Worm (Caenorhabditis elegans) whole organism, young adult: ENCODE results near the gene pqn-74.

Experiments
- B0019.2 ChIP-seq: fragments of 200-800 bp; sonication (Bioruptor generic); conservative IDR thresholded peaks from 2 replicates; pipeline ENCODE4 v1.3.6; 2022; ENCODE audit warnings: missing genetic modification reagents, missing genetic modification characterization, missing compliant biosample characterization
- B0035.1 ChIP-seq: sonication (generic microtip); optimal IDR thresholded peaks from 2 replicates; lab custom pipeline; 2016; ENCODE audit warnings: missing genetic modification characterization, mild to moderate bottlenecking, missing compliant biosample characterization, missing genotype, missing genetic modification reagents
- D2030.7 ChIP-seq: fragments of 200-800 bp; sonication (Bioruptor generic); IDR thresholded peaks from 2 replicates; pipeline ENCODE4 v1.3.6; 2022; ENCODE audit warnings: missing genetic modification reagents, missing genetic modification characterization, missing compliant biosample characterization
- F10E7.11 ChIP-seq: sonication (generic microtip); optimal IDR thresholded peaks from 2 replicates; lab custom pipeline; 2017; ENCODE audit warnings: mild to moderate bottlenecking, missing genetic modification characterization, moderate library complexity, missing compliant biosample characterization
- Y53G8AR.9 ChIP-seq: fragments of 200-800 bp; sonication (Bioruptor generic); conservative IDR thresholded peaks from 2 replicates; pipeline ENCODE4 v1.3.6; 2022; ENCODE audit warnings: missing genetic modification reagents, missing genetic modification characterization, missing compliant biosample characterization
- ama-1 ChIP-seq, 3 experiments: fragments of 150-350 bp in 1 of 3; sonication (generic microtip) in 2 of 3; optimal IDR thresholded peaks; 2 replicates each; lab custom pipeline; 2014 to 2018; ENCODE audit warnings: missing biosample characterization in 2 of 3, missing genetic modification characterization in 2 of 3, missing genetic modification reagents in 2 of 3
- aptf-3 ChIP-seq: fragments of 200-800 bp; sonication (Bioruptor generic); IDR thresholded peaks from 2 replicates; pipeline ENCODE4 v1.3.6; 2022; ENCODE audit warnings: missing genetic modification characterization, missing compliant biosample characterization
- athp-1 ChIP-seq: sonication (generic microtip); optimal IDR thresholded peaks from 2 replicates; lab custom pipeline; 2017; ENCODE audit warnings: mild to moderate bottlenecking, missing genetic modification characterization, missing compliant biosample characterization
- attf-5 ChIP-seq: fragments of 200-800 bp; sonication (Bioruptor generic); optimal IDR thresholded peaks from 2 replicates; lab custom pipeline; 2018; ENCODE audit warnings: mild to moderate bottlenecking, missing genetic modification characterization, missing compliant biosample characterization
- attf-6 ChIP-seq: fragments of 200-800 bp; sonication (Bioruptor generic); IDR thresholded peaks from 2 replicates; pipeline ENCODE4 v1.3.6; 2022; ENCODE audit warnings: missing genetic modification reagents, missing genetic modification characterization, missing compliant biosample characterization
- bed-1 ChIP-seq: fragments of 200-800 bp; sonication (Bioruptor generic); IDR thresholded peaks from 2 replicates; pipeline ENCODE4 v1.3.6; 2022; ENCODE audit warnings: missing genetic modification reagents, missing genetic modification characterization, missing compliant biosample characterization
- cebp-1 ChIP-seq, 2 experiments: fragments of 200-800 bp in 1 of 2; sonication (Bioruptor generic) in 1 of 2; sonication (generic microtip) in 1 of 2; IDR thresholded peaks in 1 of 2; optimal IDR thresholded peaks in 1 of 2; 2 replicates each; pipeline versions ENCODE4 v1.3.6 to Lab custom; 2017 to 2022; ENCODE audit warnings: missing compliant biosample characterization in 2 of 2, missing genetic modification characterization in 2 of 2, mild to moderate bottlenecking in 1 of 2, missing genetic modification reagents in 1 of 2, moderate library complexity in 1 of 2
- cebp-2 ChIP-seq: fragments of 200-800 bp; sonication (Bioruptor generic); IDR thresholded peaks from 2 replicates; pipeline ENCODE4 v1.3.6; 2022; ENCODE audit warnings: missing genetic modification characterization, missing compliant biosample characterization
- chd-7 ChIP-seq: sonication (generic microtip); optimal IDR thresholded peaks from 2 replicates; lab custom pipeline; 2016; ENCODE audit warnings: mild to moderate bottlenecking, missing genetic modification characterization, moderate library complexity, missing compliant biosample characterization
- dox-1 ChIP-seq: fragments of 200-800 bp; sonication (Bioruptor generic); IDR thresholded peaks from 2 replicates; pipeline ENCODE4 v1.3.6; 2022; ENCODE audit warnings: missing genetic modification reagents, missing genetic modification characterization, missing compliant biosample characterization
- dpff-1 ChIP-seq: sonication (generic microtip); optimal IDR thresholded peaks from 2 replicates; lab custom pipeline; 2017; ENCODE audit warnings: mild to moderate bottlenecking, missing genetic modification characterization, missing compliant biosample characterization
- egrh-3 ChIP-seq: fragments of 200-800 bp; sonication (Bioruptor generic); IDR thresholded peaks from 2 replicates; pipeline ENCODE4 v1.3.6; 2022; ENCODE audit warnings: missing genetic modification reagents, missing genetic modification characterization, missing compliant biosample characterization
- ekl-4 ChIP-seq: fragments of 200-800 bp; sonication (Bioruptor generic); IDR thresholded peaks from 2 replicates; pipeline ENCODE4 v1.3.6; 2022; ENCODE audit warnings: missing genetic modification reagents, missing genetic modification characterization, missing compliant biosample characterization
- him-1 ChIP-seq: sonication (generic microtip); optimal IDR thresholded peaks from 2 replicates; lab custom pipeline; 2016; ENCODE audit warnings: missing genotype, missing genetic modification reagents, missing genetic modification characterization, missing compliant biosample characterization
- hmg-1.2 ChIP-seq: fragments of 200-800 bp; sonication (Bioruptor generic); IDR thresholded peaks from 2 replicates; pipeline ENCODE4 v1.3.6; 2022; ENCODE audit warnings: missing genetic modification reagents, missing genetic modification characterization, missing compliant biosample characterization
- hrde-1 ChIP-seq: sonication (generic microtip); optimal IDR thresholded peaks from 2 replicates; lab custom pipeline; 2016; ENCODE audit warnings: missing genetic modification characterization, mild to moderate bottlenecking, missing compliant biosample characterization, moderate library complexity, missing genotype, missing genetic modification reagents, borderline replicate concordance
- lag-1 ChIP-seq: fragments of 200-800 bp; sonication (Bioruptor generic); IDR thresholded peaks from 2 replicates; pipeline ENCODE4 v1.3.6; 2022; ENCODE audit warnings: missing genetic modification reagents, missing genetic modification characterization, missing compliant biosample characterization
- lin-26 ChIP-seq: fragments of 200-800 bp; sonication (Bioruptor generic); IDR thresholded peaks from 2 replicates; pipeline ENCODE4 v1.3.6; 2022; ENCODE audit warnings: missing genetic modification reagents, missing genetic modification characterization, missing compliant biosample characterization
- lin-35 ChIP-seq, 3 experiments: fragments of 150-350 bp in 2 of 3; sonication (generic microtip) in 1 of 3; optimal IDR thresholded peaks; 2 replicates each; lab custom pipeline; 2014 to 2018; ENCODE audit warnings: missing biosample characterization in 3 of 3, missing genetic modification characterization in 3 of 3, missing genetic modification reagents in 3 of 3
- lin-40 ChIP-seq: sonication (generic microtip); optimal IDR thresholded peaks from 2 replicates; lab custom pipeline; 2016; ENCODE audit warnings: missing genetic modification characterization, mild to moderate bottlenecking, missing compliant biosample characterization, missing genotype, missing genetic modification reagents
- lin-54 ChIP-seq: fragments of 200-800 bp; sonication (Bioruptor generic); optimal IDR thresholded peaks from 2 replicates; lab custom pipeline; 2018; ENCODE audit warnings: mild to moderate bottlenecking, missing genetic modification characterization, missing compliant biosample characterization
- madf-3 ChIP-seq: fragments of 200-800 bp; sonication (Bioruptor generic); IDR thresholded peaks from 2 replicates; pipeline ENCODE4 v1.3.6; 2022; ENCODE audit warnings: missing genetic modification reagents, missing genetic modification characterization, missing compliant biosample characterization
- madf-6 ChIP-seq: fragments of 200-800 bp; sonication (Bioruptor generic); IDR thresholded peaks from 2 replicates; pipeline ENCODE4 v1.3.6; 2022; ENCODE audit warnings: missing genetic modification reagents, missing genetic modification characterization, missing compliant biosample characterization
- nfya-2 ChIP-seq: fragments of 200-800 bp; sonication (Bioruptor generic); IDR thresholded peaks from 2 replicates; pipeline ENCODE4 v1.3.6; 2022; ENCODE audit warnings: missing genetic modification reagents, missing genetic modification characterization, missing compliant biosample characterization
- nfyb-1 ChIP-seq: fragments of 200-800 bp; sonication (Bioruptor generic); IDR thresholded peaks from 2 replicates; pipeline ENCODE4 v1.3.6; 2022; ENCODE audit warnings: missing genetic modification reagents, missing genetic modification characterization, missing compliant biosample characterization
- nhr-80 ChIP-seq: sonication (generic microtip); optimal IDR thresholded peaks from 2 replicates; lab custom pipeline; 2016; ENCODE audit warnings: missing genetic modification characterization, missing compliant biosample characterization
- pbrm-1 ChIP-seq: fragments of 200-800 bp; sonication (Bioruptor generic); IDR thresholded peaks from 2 replicates; pipeline ENCODE4 v1.3.6; 2022; ENCODE audit warnings: missing genetic modification reagents, missing genetic modification characterization, missing compliant biosample characterization
- sea-2 ChIP-seq: fragments of 200-800 bp; sonication (Bioruptor generic); IDR thresholded peaks from 2 replicates; pipeline ENCODE4 v1.3.6; 2022; ENCODE audit warnings: missing genetic modification characterization, missing compliant biosample characterization
- snpc-4 ChIP-seq, 5 experiments: fragments of 150-350 bp in 1 of 5; sonication (generic microtip) in 4 of 5; optimal IDR thresholded peaks; 2 replicates each; lab custom pipeline; 2014 to 2018; ENCODE audit warnings: missing genetic modification characterization in 5 of 5, missing biosample characterization in 3 of 5, antibody characterized with exemption in 2 of 5, mild to moderate bottlenecking in 2 of 5, missing compliant biosample characterization in 2 of 5, missing genotype in 2 of 5, moderate library complexity in 2 of 5, missing genetic modification reagents in 1 of 5
- tlf-1 ChIP-seq: fragments of 200-800 bp; sonication (Bioruptor generic); optimal IDR thresholded peaks from 2 replicates; lab custom pipeline; 2018; ENCODE audit warnings: mild to moderate bottlenecking, missing genetic modification characterization, missing compliant biosample characterization
- zfh-2 ChIP-seq: fragments of 200-800 bp; sonication (Bioruptor generic); conservative IDR thresholded peaks from 2 replicates; pipeline ENCODE4 v1.3.6; 2022; ENCODE audit warnings: missing genetic modification reagents, missing genetic modification characterization, missing compliant biosample characterization
- ztf-18 ChIP-seq: sonication (generic microtip); optimal IDR thresholded peaks from 2 replicates; lab custom pipeline; 2016; ENCODE audit warnings: missing genotype, mild to moderate bottlenecking, missing genetic modification characterization, missing compliant biosample characterization

The pqn-74 gene

ce11 chrIV:13348592-13348991 lies 17.4 kb upstream of the pqn-74 start, which contains the start of gene W02A2.12:
Gene W02A2.12 (minus strand): TSS chrIV:13348831.
- no peak for TF ChIP-seq hmg-1.2 (GFP tag; lab: Robert Waterston, UW)
- TF ChIP-seq ztf-18 (tag; lab: Kevin White, UChicago), result no peak
- TF ChIP-seq D2030.7 (GFP tag; lab: Robert Waterston, UW), result no peak
- TF ChIP-seq attf-6 (GFP tag; lab: Robert Waterston, UW), result peak; percentile 72
- TF ChIP-seq ama-1 (optimal IDR thresholded peaks at IDR 0.05; lab: Kevin White, UChicago), result no peak
- no peak for TF ChIP-seq ama-1 (GFP tag; optimal IDR thresholded peaks at IDR 0.05; lab: Kevin White, UChicago)
- TF ChIP-seq dox-1, result no peak
- no peak for TF ChIP-seq lin-40 (tag; lab: Kevin White, UChicago)
- TF ChIP-seq bed-1 (GFP tag; lab: Robert Waterston, UW), result no peak
- no peak for TF ChIP-seq B0019.2 (GFP tag; lab: Robert Waterston, UW)
- TF ChIP-seq sea-2 (GFP tag; lab: Robert Waterston, UW), result no peak
- TF ChIP-seq cebp-1 (GFP tag; IDR thresholded peaks at IDR 0.05; lab: Robert Waterston, UW), result no peak
- peak; percentile 25 for TF ChIP-seq cebp-1 (tag; optimal IDR thresholded peaks at IDR 0.05; lab: Kevin White, UChicago)
- peak; percentile 34 for TF ChIP-seq chd-7
- no peak for TF ChIP-seq lag-1 (GFP tag; lab: Robert Waterston, UW)
- peak; percentile 42; the same call in 1 of the 2 replicates for TF ChIP-seq madf-6
- no peak for TF ChIP-seq nhr-80 (tag; lab: Kevin White, UChicago)
- no peak for TF ChIP-seq snpc-4 (GFP tag; optimal IDR thresholded peaks at IDR 0.05; lab: Kevin White, UChicago)
- TF ChIP-seq snpc-4 (tag; optimal IDR thresholded peaks at IDR 0.05; lab: Kevin White, UChicago), result peak in 1 of 4 experiments; percentile 18
- TF ChIP-seq lin-26, result no peak
- TF ChIP-seq attf-5 (GFP tag; lab: Kevin White, UChicago), result no peak
- TF ChIP-seq cebp-2 (GFP tag; lab: Robert Waterston, UW), result peak; percentile 93; the same call in 1 of the 2 replicates
- no peak for TF ChIP-seq hrde-1
- TF ChIP-seq nfyb-1 (GFP tag; lab: Robert Waterston, UW), result no peak
- peak; percentile 38; the same call in 1 of the 2 replicates for TF ChIP-seq pbrm-1
- no peak for TF ChIP-seq lin-35 (GFP tag; optimal IDR thresholded peaks at IDR 0.05; lab: Kevin White, UChicago)
- 0 out of 2 replicates have a peak, but pooled peaks have one; percentile 46 for TF ChIP-seq Y53G8AR.9
- TF ChIP-seq athp-1 (tag; lab: Kevin White, UChicago), result peak; percentile 72
- no peak for TF ChIP-seq nfya-2 (GFP tag; lab: Robert Waterston, UW)
- TF ChIP-seq tlf-1, result no peak
- peak; percentile 47; the same call in 1 of the 2 replicates for TF ChIP-seq ekl-4
- no peak for TF ChIP-seq dpff-1 (tag; lab: Kevin White, UChicago)
- TF ChIP-seq F10E7.11, result peak; percentile 19
- peak; percentile 80 for TF ChIP-seq zfh-2
- TF ChIP-seq egrh-3, result peak; percentile 77; the same call in 1 of the 2 replicates
- 0 out of 2 replicates have a peak, but pooled peaks have one; percentile 63 for TF ChIP-seq aptf-3 (GFP tag; lab: Robert Waterston, UW)
- no peak for TF ChIP-seq him-1 (tag; lab: Kevin White, UChicago)
- 0 out of 2 replicates have a peak, but pooled peaks have one; percentile 25 for TF ChIP-seq madf-3
- TF ChIP-seq lin-54 (GFP tag; lab: Kevin White, UChicago), result no peak

ce11 chrIV:13347232-13347715 lies 16.1 kb upstream of the pqn-74 start, which contains the start of gene W02A2.9:
Gene W02A2.9 (plus strand): TSS chrIV:13347665.
- peak; percentile 48; the same call in 1 of the 2 replicates for TF ChIP-seq nfyb-1 (GFP tag; lab: Robert Waterston, UW)
- TF ChIP-seq B0035.1 (tag; lab: Kevin White, UChicago), result no peak
- TF ChIP-seq nhr-80 (tag; lab: Kevin White, UChicago), result peak; percentile 59
